Fruit fly (Drosophila melanogaster) Kc167 (cell line): ENCODE measurements around the gene obst-E.

Experiments used
- h ChIP-seq: fragments of >200 bp; optimal IDR thresholded peaks from 3 replicates; lab custom pipeline; 2018; ENCODE audit warnings: missing external identifiers
- psq ChIP-seq: fragments of >200 bp; optimal IDR thresholded peaks from 2 replicates; lab custom pipeline; 2017; ENCODE audit warnings: missing external identifiers

- TF ChIP-seq psq (lab: Kevin White, UChicago) (no peak), h (lab: Kevin White, UChicago) (no peak)
Measured at dm6 chr2L:5716580-5716979, 49.4 kb downstream of the obst-E start, which contains the start of the genes CG14007 and CG34011.
